Worm (Caenorhabditis elegans) whole organism, L4 larva: ENCODE measurements around the gene rga-1.

Experiments
- F10B5.3 ChIP-seq: sonication (generic microtip); optimal IDR thresholded peaks from 2 replicates; lab custom pipeline; 2016; ENCODE audit warnings: mild to moderate bottlenecking, missing genetic modification characterization, missing compliant biosample characterization
- F37D6.2 ChIP-seq: sonication (generic microtip); optimal IDR thresholded peaks from 2 replicates; lab custom pipeline; 2016; ENCODE audit warnings: mild to moderate bottlenecking, missing genetic modification characterization, missing compliant biosample characterization
- T26A8.4 ChIP-seq: fragments of 200-800 bp; sonication (Bioruptor generic); IDR thresholded peaks from 2 replicates; pipeline ENCODE4 v1.3.6; 2022; ENCODE audit warnings: missing genetic modification characterization, missing compliant biosample characterization
- Y75B8A.6 ChIP-seq: fragments of 200-800 bp; sonication (Bioruptor generic); IDR thresholded peaks from 2 replicates; pipeline ENCODE4 v1.3.6; 2022; ENCODE audit warnings: missing genetic modification reagents, missing genetic modification characterization, missing compliant biosample characterization
- ZK546.5 ChIP-seq, 2 experiments: sonication (generic microtip); optimal IDR thresholded peaks; 2 replicates each; lab custom pipeline; 2017; ENCODE audit warnings: missing biosample characterization in 2 of 2, missing genetic modification characterization in 2 of 2
- aha-1 ChIP-seq: fragments of 150-350 bp; peaks from one replicate; lab custom pipeline; 2014; ENCODE audit warnings: missing biosample characterization, missing genetic modification characterization
- ama-1 ChIP-seq: fragments of 150-350 bp; optimal IDR thresholded peaks from 2 replicates; lab custom pipeline; 2014; ENCODE audit warnings: inconsistent platforms, mixed read lengths
- arid-1 ChIP-seq: fragments of 200-800 bp; sonication (Bioruptor generic); conservative IDR thresholded peaks from 2 replicates; pipeline ENCODE4 v1.3.6; 2022; ENCODE audit warnings: missing genetic modification reagents, missing genetic modification characterization, missing compliant biosample characterization
- attf-4 ChIP-seq: sonication (generic microtip); optimal IDR thresholded peaks from 3 replicates; lab custom pipeline; 2017; ENCODE audit warnings: missing biosample characterization, missing genetic modification characterization
- ceh-82 ChIP-seq: sonication (generic microtip); optimal IDR thresholded peaks from 2 replicates; lab custom pipeline; 2017; ENCODE audit warnings: missing biosample characterization, missing genetic modification characterization
- ctbp-1 ChIP-seq: fragments of 200-800 bp; sonication (Bioruptor generic); IDR thresholded peaks from 2 replicates; pipeline ENCODE4 v1.3.6; 2022; ENCODE audit warnings: missing genetic modification reagents, missing genetic modification characterization, missing compliant biosample characterization
- daf-12 ChIP-seq: fragments of 150-350 bp; optimal IDR thresholded peaks from 2 replicates; lab custom pipeline; 2014; ENCODE audit warnings: missing biosample characterization, missing genetic modification reagents, missing genetic modification characterization
- daf-16 ChIP-seq, 3 experiments: sonication (generic microtip); optimal IDR thresholded peaks; 2 replicates each; lab custom pipeline; 2016 to 2017; ENCODE audit warnings: missing genetic modification characterization in 3 of 3, missing genetic modification reagents in 3 of 3, mild to moderate bottlenecking in 2 of 3, missing compliant biosample characterization in 2 of 3, missing biosample characterization in 1 of 3, moderate library complexity in 1 of 3
- dmd-6 ChIP-seq: fragments of 200-800 bp; sonication (Bioruptor generic); IDR thresholded peaks from 2 replicates; pipeline ENCODE4 v1.3.6; 2022; ENCODE audit warnings: missing genetic modification reagents, missing genetic modification characterization, missing compliant biosample characterization
- dpl-1 ChIP-seq: fragments of 150-350 bp; optimal IDR thresholded peaks from 2 replicates; lab custom pipeline; 2014; ENCODE audit warnings: missing biosample characterization, missing genetic modification reagents, missing genetic modification characterization
- dve-1 ChIP-seq: sonication (generic microtip); optimal IDR thresholded peaks from 2 replicates; lab custom pipeline; 2017; ENCODE audit warnings: antibody characterized with exemption, mild to moderate bottlenecking, missing genetic modification characterization, missing compliant biosample characterization; ENCODE audit not compliant: insufficient read depth
- egl-27 ChIP-seq: sonication (generic microtip); optimal IDR thresholded peaks from 3 replicates; lab custom pipeline; 2017; ENCODE audit warnings: missing biosample characterization, missing genetic modification reagents, missing genetic modification characterization
- egl-43 ChIP-seq: fragments of 200-800 bp; sonication (Bioruptor generic); IDR thresholded peaks from 2 replicates; pipeline ENCODE4 v1.3.6; 2022; ENCODE audit warnings: missing genetic modification reagents, missing genetic modification characterization, missing compliant biosample characterization
- hlh-11 ChIP-seq: fragments of 200-800 bp; sonication (Bioruptor generic); optimal IDR thresholded peaks from 2 replicates; lab custom pipeline; 2018; ENCODE audit warnings: mild to moderate bottlenecking, missing genetic modification characterization, missing compliant biosample characterization
- lin-15B ChIP-seq: fragments of 150-350 bp; sonication (generic microtip); optimal IDR thresholded peaks from 3 replicates; lab custom pipeline; 2014; ENCODE audit warnings: missing biosample characterization, missing genetic modification characterization
- lin-38 ChIP-seq: fragments of 200-800 bp; sonication (Bioruptor generic); IDR thresholded peaks from 2 replicates; pipeline ENCODE4 v1.3.6; 2022; ENCODE audit warnings: missing genetic modification reagents, missing genetic modification characterization, missing compliant biosample characterization
- madf-5 ChIP-seq, 2 experiments: fragments of 200-800 bp; sonication (Bioruptor generic); IDR thresholded peaks; 2 replicates each; pipeline ENCODE4 v1.3.6; 2022; ENCODE audit warnings: missing compliant biosample characterization in 2 of 2, missing genetic modification characterization in 2 of 2
- mep-1 ChIP-seq: fragments of 150-350 bp; sonication (generic microtip); optimal IDR thresholded peaks from 3 replicates; lab custom pipeline; 2014; ENCODE audit warnings: missing biosample characterization, missing genetic modification characterization
- mes-2 ChIP-seq: sonication (generic microtip); optimal IDR thresholded peaks from 2 replicates; lab custom pipeline; 2016; ENCODE audit warnings: missing genotype, mild to moderate bottlenecking, missing genetic modification characterization, missing compliant biosample characterization; ENCODE audit not compliant: poor library complexity, severe bottlenecking
- mxl-2 ChIP-seq: fragments of 200-800 bp; sonication (Bioruptor generic); conservative IDR thresholded peaks from 2 replicates; pipeline ENCODE4 v1.3.6; 2022; ENCODE audit warnings: missing genetic modification reagents, missing genetic modification characterization, missing compliant biosample characterization
- nhr-10 ChIP-seq: fragments of 150-350 bp; optimal IDR thresholded peaks from 2 replicates; lab custom pipeline; 2014; ENCODE audit warnings: missing biosample characterization, missing genetic modification characterization
- nhr-102 ChIP-seq: sonication (generic microtip); optimal IDR thresholded peaks from 2 replicates; lab custom pipeline; 2016; ENCODE audit warnings: mild to moderate bottlenecking, missing genetic modification characterization, moderate library complexity, missing compliant biosample characterization
- nhr-237 ChIP-seq: sonication (generic microtip); optimal IDR thresholded peaks from 2 replicates; lab custom pipeline; 2017; ENCODE audit warnings: missing biosample characterization, missing genetic modification characterization
- nhr-25 ChIP-seq: sonication (generic microtip); optimal IDR thresholded peaks from 2 replicates; lab custom pipeline; 2017; ENCODE audit warnings: missing genetic modification characterization, mild to moderate bottlenecking, missing compliant biosample characterization, antibody characterized with exemption, moderate library complexity, borderline replicate concordance; ENCODE audit not compliant: insufficient read depth
- nhr-28 ChIP-seq: fragments of 150-350 bp; optimal IDR thresholded peaks from 2 replicates; lab custom pipeline; 2014; ENCODE audit warnings: missing biosample characterization, missing genetic modification characterization
- nhr-76 ChIP-seq: fragments of 150-350 bp; optimal IDR thresholded peaks from 2 replicates; lab custom pipeline; 2014; ENCODE audit warnings: missing biosample characterization, missing genetic modification characterization
- nhr-77 ChIP-seq: fragments of 150-350 bp; optimal IDR thresholded peaks from 2 replicates; lab custom pipeline; 2014; ENCODE audit warnings: missing biosample characterization, missing genetic modification characterization
- php-3 ChIP-seq: fragments of 200-800 bp; sonication (Bioruptor generic); IDR thresholded peaks from 2 replicates; pipeline ENCODE4 v1.3.6; 2022; ENCODE audit warnings: missing genetic modification reagents, missing genetic modification characterization, missing compliant biosample characterization
- pqm-1 ChIP-seq: sonication (generic microtip); optimal IDR thresholded peaks from 2 replicates; lab custom pipeline; 2017; ENCODE audit warnings: missing biosample characterization, missing genetic modification characterization
- set-16 ChIP-seq: fragments of 200-800 bp; sonication (Bioruptor generic); IDR thresholded peaks from 2 replicates; pipeline ENCODE4 v1.3.6; 2022; ENCODE audit warnings: missing genetic modification reagents, missing genetic modification characterization, missing compliant biosample characterization
- snpc-1.2 ChIP-seq: fragments of 200-800 bp; sonication (Bioruptor generic); IDR thresholded peaks from 2 replicates; pipeline ENCODE4 v1.3.6; 2022; ENCODE audit warnings: missing genetic modification reagents, missing genetic modification characterization, missing compliant biosample characterization
- unc-130 ChIP-seq: sonication (generic microtip); optimal IDR thresholded peaks from 2 replicates; lab custom pipeline; 2016; ENCODE audit warnings: missing genetic modification reagents, missing genetic modification characterization, missing compliant biosample characterization
- zfp-2 ChIP-seq: sonication (generic microtip); optimal IDR thresholded peaks from 2 replicates; lab custom pipeline; 2016; ENCODE audit warnings: mild to moderate bottlenecking, missing genetic modification characterization, missing compliant biosample characterization
- zfp-3 ChIP-seq: fragments of 200-800 bp; sonication (Bioruptor generic); conservative IDR thresholded peaks from 2 replicates; pipeline ENCODE4 v1.3.6; 2022; ENCODE audit warnings: missing genetic modification reagents, missing genetic modification characterization, missing compliant biosample characterization
- zip-11 ChIP-seq: fragments of 200-800 bp; sonication (Bioruptor generic); IDR thresholded peaks from 2 replicates; pipeline ENCODE4 v1.3.6; 2022; ENCODE audit warnings: missing genetic modification characterization, missing compliant biosample characterization

rga-1 gene

DNA sequence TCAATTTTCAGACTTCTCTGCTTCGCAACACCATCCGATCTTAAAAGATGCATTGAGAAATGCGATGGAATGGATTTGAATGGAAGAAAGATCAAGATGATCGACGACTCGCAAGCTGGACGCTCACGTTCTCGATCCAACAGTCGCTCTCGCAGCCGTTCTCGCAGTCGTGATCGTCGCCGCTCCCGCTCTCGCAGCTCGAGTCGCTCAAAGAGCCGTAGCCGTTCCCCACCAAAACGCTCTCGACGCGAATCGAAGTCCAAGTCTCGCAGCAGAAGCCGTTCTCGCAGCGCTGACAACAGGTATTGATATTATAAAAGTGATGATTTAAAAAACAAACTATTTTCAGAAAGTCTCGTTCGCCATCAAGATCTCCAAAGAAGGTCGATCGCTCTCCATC is 9.6 kb upstream of the rga-1 start:
- TF ChIP-seq nhr-25 (tag; lab: Kevin White, UChicago) (no peak), zfp-2 (no peak), set-16 (GFP tag; lab: Robert Waterston, UW) (peak; percentile 89), nhr-102 (tag; lab: Kevin White, UChicago) (no peak), aha-1 (peak; percentile 13)

DNA sequence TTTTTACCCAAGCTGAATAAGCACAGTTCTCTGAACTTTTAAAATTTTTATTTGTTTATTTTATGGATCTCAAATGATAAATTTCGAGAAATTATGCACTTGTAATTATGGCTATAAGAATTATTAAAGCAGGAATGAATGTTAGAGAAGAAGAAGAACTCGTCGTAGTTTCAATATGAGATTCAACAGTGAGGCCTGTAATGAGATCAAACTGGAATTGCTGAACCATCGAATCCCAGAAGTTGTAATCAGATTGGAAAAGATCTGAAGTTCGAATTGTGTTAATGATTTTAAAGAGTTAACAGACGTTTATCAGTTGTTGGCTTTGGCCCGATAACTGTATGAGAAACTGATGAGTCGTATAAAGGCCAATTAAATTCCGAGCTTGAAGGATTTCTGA is 9.0 kb upstream of the rga-1 start:
- TF ChIP-seq lin-38 (GFP tag; lab: Robert Waterston, UW) (peak; percentile 30), unc-130 (GFP tag; lab: Kevin White, UChicago) (no peak), mep-1 (peak; percentile 5), mes-2 (peak; percentile 25)

ce11 chrII:11459883-11460282 is 4.8 kb upstream of the rga-1 start:
- TF ChIP-seq nhr-28 (tag; lab: Kevin White, UChicago), result peak; percentile 75
- TF ChIP-seq zfp-3 (GFP tag; lab: Robert Waterston, UW), result no peak
- TF ChIP-seq nhr-76 (tag; lab: Kevin White, UChicago), result no peak
- no peak for TF ChIP-seq nhr-237 (tag; lab: Kevin White, UChicago)
- TF ChIP-seq php-3, result no peak
- no peak for TF ChIP-seq madf-5 (GFP tag; IDR thresholded peaks at IDR 0.05; lab: Robert Waterston, UW)
- TF ChIP-seq dpl-1 (GFP tag; lab: Kevin White, UChicago), result no peak
- no peak for TF ChIP-seq F37D6.2 (tag; lab: Kevin White, UChicago)
- no peak for TF ChIP-seq attf-4 (tag; lab: Kevin White, UChicago)
- no peak for TF ChIP-seq snpc-1.2
- no peak for TF ChIP-seq nhr-10 (tag; lab: Kevin White, UChicago)
- TF ChIP-seq daf-12 (tag; lab: Kevin White, UChicago), result no peak
- TF ChIP-seq lin-15B, result no peak
- no peak for TF ChIP-seq ZK546.5 (tag; optimal IDR thresholded peaks at IDR 0.05; lab: Kevin White, UChicago)
- TF ChIP-seq dmd-6 (GFP tag; lab: Robert Waterston, UW), result peak; percentile 27; the same call in 1 of the 2 replicates
- TF ChIP-seq daf-16 (GFP tag; optimal IDR thresholded peaks at IDR 0.05; lab: Kevin White, UChicago), result no peak
- peak; percentile 43 for TF ChIP-seq daf-16 (tag; optimal IDR thresholded peaks at IDR 0.05; lab: Kevin White, UChicago)
- TF ChIP-seq mxl-2 (GFP tag; lab: Robert Waterston, UW), result no peak
- TF ChIP-seq egl-43 (GFP tag; lab: Robert Waterston, UW), result no peak
- TF ChIP-seq T26A8.4 (GFP tag; lab: Robert Waterston, UW), result no peak
- no peak for TF ChIP-seq arid-1 (GFP tag; lab: Robert Waterston, UW)
- no peak for TF ChIP-seq F10B5.3
- TF ChIP-seq zip-11 (GFP tag; lab: Robert Waterston, UW), result no peak
- peak; percentile 39 for TF ChIP-seq dve-1 (tag; lab: Kevin White, UChicago)
- TF ChIP-seq aha-1, result peak; percentile 12
- peak; percentile 54 for TF ChIP-seq pqm-1 (tag; lab: Kevin White, UChicago)
- peak; percentile 11 for TF ChIP-seq nhr-77
- TF ChIP-seq nhr-102 (tag; lab: Kevin White, UChicago), result no peak
- TF ChIP-seq ceh-82 (tag; lab: Kevin White, UChicago), result no peak
- TF ChIP-seq Y75B8A.6, result no peak
- no peak for TF ChIP-seq ama-1
- TF ChIP-seq lin-38 (GFP tag; lab: Robert Waterston, UW), result peak; percentile 20; the same call in 1 of the 2 replicates
- TF ChIP-seq hlh-11 (tag; lab: Kevin White, UChicago), result peak; percentile 40
- TF ChIP-seq egl-27 (tag; lab: Kevin White, UChicago), result no peak
- no peak for TF ChIP-seq ctbp-1 (GFP tag; lab: Robert Waterston, UW)
- no peak for TF ChIP-seq set-16 (GFP tag; lab: Robert Waterston, UW)
